Fruit fly (Drosophila melanogaster): ENCODE measurements around the gene CG17328.

DNA sequence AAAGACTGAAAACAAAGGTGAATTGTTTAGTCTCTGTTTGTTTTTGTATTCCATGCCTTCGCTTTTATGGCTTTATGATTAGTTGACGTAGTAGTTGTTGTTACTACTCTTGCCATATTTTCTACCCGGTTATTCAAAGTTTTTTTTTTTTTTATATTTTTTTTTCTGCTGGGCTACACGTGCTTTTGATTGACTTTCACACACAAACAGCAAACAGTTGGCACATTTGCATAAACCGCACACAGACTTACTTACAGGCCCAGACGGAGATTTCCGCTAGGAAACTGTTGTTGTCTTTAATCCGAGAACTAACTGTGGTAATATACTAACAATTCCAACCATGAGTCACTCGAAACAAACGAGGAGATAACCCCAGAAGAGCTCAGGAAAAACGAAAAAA lies 16.1 kb downstream of the CG17328 start:
- TF ChIP-seq Crg-1 (GFP tag; optimal IDR thresholded peaks at IDR 0.05), result no peak
- TF ChIP-seq CG5204 (GFP tag; optimal IDR thresholded peaks at IDR 0.05), result no peak
- TF ChIP-seq cic (GFP tag; optimal IDR thresholded peaks at IDR 0.05), result peak; percentile 76
- TF ChIP-seq CG7045 (GFP tag; optimal IDR thresholded peaks at IDR 0.05), result no peak
- TF ChIP-seq CG7101 (tag; optimal IDR thresholded peaks at IDR 0.05), result no peak
- TF ChIP-seq CG14711 (tag; optimal IDR thresholded peaks at IDR 0.05), result no peak
- TF ChIP-seq Mnt (GFP tag; optimal IDR thresholded peaks at IDR 0.05), result peak; percentile 61
- TF ChIP-seq Hr96 (GFP tag; optimal IDR thresholded peaks at IDR 0.05), result no peak
- peak; percentile 3 for TF ChIP-seq CG12768 (GFP tag; optimal IDR thresholded peaks at IDR 0.05)
- TF ChIP-seq CG11617 (GFP tag; optimal IDR thresholded peaks at IDR 0.05), result no peak
- TF ChIP-seq tj (GFP tag; optimal IDR thresholded peaks at IDR 0.05), result no peak
- peak; percentile 98 for TF ChIP-seq kay (GFP tag; ENCODE audit: borderline replicate concordance)
- no peak for TF ChIP-seq cnc (optimal IDR thresholded peaks at IDR 0.05)
- TF ChIP-seq CG33017 (tag; optimal IDR thresholded peaks at IDR 0.05), result no peak

Measured in whole organism, adult.